Worm (Caenorhabditis elegans): ENCODE measurements around the gene C18H7.1.

- TF ChIP-seq unc-39 (tag; optimal IDR thresholded peaks at IDR 0.05) (no peak), elt-3 (tag; optimal IDR thresholded peaks at IDR 0.05) (no peak), snpc-4 (tag; optimal IDR thresholded peaks at IDR 0.05) (no peak), nhr-237 (tag; optimal IDR thresholded peaks at IDR 0.05) (no peak), nhr-12 (tag; optimal IDR thresholded peaks at IDR 0.05) (no peak), flh-1 (GFP tag; optimal IDR thresholded peaks at IDR 0.05) (no peak), unc-62 (GFP tag; optimal IDR thresholded peaks at IDR 0.05) (no peak), mep-1 (tag; optimal IDR thresholded peaks at IDR 0.05) (no peak), blmp-1 (tag; optimal IDR thresholded peaks at IDR 0.05) (no peak), ceh-43 (GFP tag; optimal IDR thresholded peaks at IDR 0.05) (no peak)
These were observed 22.3 kb upstream of the C18H7.1 start, which contains the start of gene C18H7.4 for ce11 chrIV:593029-593428.

Measured in whole organism, mixed stage, embryonic.